Worm (Caenorhabditis elegans) whole organism, L3 larva: ENCODE measurements around the gene F36G3.1.

Experiments
- R02D3.7 ChIP-seq: fragments of 150-350 bp; optimal IDR thresholded peaks from 2 replicates; lab custom pipeline; 2014; ENCODE audit warnings: missing biosample characterization, missing genetic modification characterization
- ama-1 ChIP-seq: fragments of 150-350 bp; optimal IDR thresholded peaks from 2 replicates; lab custom pipeline; 2018
- ceh-16 ChIP-seq: sonication (generic microtip); optimal IDR thresholded peaks from 2 replicates; lab custom pipeline; 2017; ENCODE audit warnings: missing biosample characterization, missing genetic modification characterization
- ceh-28 ChIP-seq: fragments of 150-350 bp; optimal IDR thresholded peaks from 2 replicates; lab custom pipeline; 2014; ENCODE audit warnings: missing biosample characterization, missing genetic modification reagents, missing genetic modification characterization
- ceh-9 ChIP-seq: sonication (generic microtip); optimal IDR thresholded peaks from 2 replicates; lab custom pipeline; 2018; ENCODE audit warnings: missing biosample characterization, missing genetic modification characterization
- egl-27 ChIP-seq: sonication (generic microtip); optimal IDR thresholded peaks from 4 replicates; lab custom pipeline; 2017; ENCODE audit warnings: missing biosample characterization, missing genetic modification reagents, missing genetic modification characterization
- egl-5 ChIP-seq: fragments of 150-350 bp; optimal IDR thresholded peaks from 2 replicates; lab custom pipeline; 2017; ENCODE audit warnings: missing biosample characterization, missing genetic modification reagents, missing genetic modification characterization, inconsistent platforms
- elt-1 ChIP-seq: fragments of 150-350 bp; optimal IDR thresholded peaks from 2 replicates; lab custom pipeline; 2014; ENCODE audit warnings: missing biosample characterization, missing genetic modification characterization
- elt-2 ChIP-seq: sonication (generic microtip); optimal IDR thresholded peaks from 2 replicates; lab custom pipeline; 2016; ENCODE audit warnings: missing genetic modification reagents, mild to moderate bottlenecking, missing genetic modification characterization, missing compliant biosample characterization
- elt-3 ChIP-seq, 3 experiments: fragments of 150-350 bp in 1 of 3; sonication (generic microtip) in 2 of 3; optimal IDR thresholded peaks; 2 replicates in 2 of 3; 4 replicates in 1 of 3; lab custom pipeline; 2014 to 2017; ENCODE audit warnings: missing biosample characterization in 3 of 3, missing genetic modification characterization in 3 of 3
- eor-1 ChIP-seq, 2 experiments: fragments of 150-350 bp; optimal IDR thresholded peaks; 2 replicates each; lab custom pipeline; 2014 to 2018; ENCODE audit warnings: missing biosample characterization in 2 of 2, missing genetic modification characterization in 2 of 2
- fkh-10 ChIP-seq: sonication (generic microtip); optimal IDR thresholded peaks from 2 replicates; lab custom pipeline; 2017; ENCODE audit warnings: missing biosample characterization, missing genetic modification reagents, missing genetic modification characterization
- fkh-2 ChIP-seq: fragments of 150-350 bp; optimal IDR thresholded peaks from 2 replicates; lab custom pipeline; 2014; ENCODE audit warnings: missing biosample characterization, missing genetic modification reagents, missing genetic modification characterization
- fos-1 ChIP-seq: fragments of 150-350 bp; optimal IDR thresholded peaks from 2 replicates; lab custom pipeline; 2014; ENCODE audit warnings: missing biosample characterization, missing genetic modification characterization
- hmg-11 ChIP-seq: sonication (generic microtip); optimal IDR thresholded peaks from 2 replicates; lab custom pipeline; 2016; ENCODE audit warnings: missing genetic modification characterization, missing compliant biosample characterization
- jun-1 ChIP-seq: fragments of 150-350 bp; optimal IDR thresholded peaks from 2 replicates; lab custom pipeline; 2014; ENCODE audit warnings: missing biosample characterization, missing genetic modification reagents, missing genetic modification characterization
- lin-15B ChIP-seq: fragments of 150-350 bp; optimal IDR thresholded peaks from 2 replicates; lab custom pipeline; 2014; ENCODE audit warnings: missing biosample characterization, missing genetic modification characterization
- lin-39 ChIP-seq: fragments of 150-350 bp; optimal IDR thresholded peaks from 2 replicates; lab custom pipeline; 2018; ENCODE audit warnings: missing biosample characterization, missing genetic modification reagents, missing genetic modification characterization
- mdl-1 ChIP-seq: fragments of 150-350 bp; optimal IDR thresholded peaks from 2 replicates; lab custom pipeline; 2014; ENCODE audit warnings: missing biosample characterization, missing genetic modification characterization
- mml-1 ChIP-seq: fragments of 150-350 bp; sonication (generic microtip); optimal IDR thresholded peaks from 3 replicates; lab custom pipeline; 2014; ENCODE audit warnings: missing biosample characterization, missing genetic modification characterization
- nfya-1 ChIP-seq: sonication (generic microtip); optimal IDR thresholded peaks from 2 replicates; lab custom pipeline; 2017; ENCODE audit warnings: missing genetic modification characterization, mild to moderate bottlenecking, missing compliant biosample characterization, antibody characterized with exemption, moderate library complexity; ENCODE audit not compliant: insufficient read depth
- nhr-11 ChIP-seq: fragments of 150-350 bp; optimal IDR thresholded peaks from 2 replicates; lab custom pipeline; 2014; ENCODE audit warnings: missing biosample characterization, missing genetic modification characterization
- nhr-12 ChIP-seq: fragments of 150-350 bp; optimal IDR thresholded peaks from 2 replicates; lab custom pipeline; 2014; ENCODE audit warnings: missing biosample characterization, missing genetic modification characterization
- nhr-23 ChIP-seq: fragments of 150-350 bp; optimal IDR thresholded peaks from 2 replicates; lab custom pipeline; 2014; ENCODE audit warnings: missing biosample characterization, missing genetic modification reagents, missing genetic modification characterization
- nhr-237 ChIP-seq: fragments of 150-350 bp; optimal IDR thresholded peaks from 2 replicates; lab custom pipeline; 2014; ENCODE audit warnings: missing biosample characterization, missing genetic modification characterization
- nhr-25 ChIP-seq: sonication (generic microtip); optimal IDR thresholded peaks from 2 replicates; lab custom pipeline; 2017; ENCODE audit warnings: missing biosample characterization, missing genetic modification characterization
- nhr-28 ChIP-seq: fragments of 150-350 bp; optimal IDR thresholded peaks from 2 replicates; lab custom pipeline; 2014; ENCODE audit warnings: missing biosample characterization, missing genetic modification characterization
- nhr-67 ChIP-seq: fragments of 150-350 bp; optimal IDR thresholded peaks from 2 replicates; lab custom pipeline; 2014; ENCODE audit warnings: missing biosample characterization, missing genetic modification characterization
- pha-4 ChIP-seq: fragments of 150-350 bp; optimal IDR thresholded peaks from 2 replicates; lab custom pipeline; 2014; ENCODE audit warnings: missing biosample characterization, missing genetic modification reagents, missing genetic modification characterization
- pqm-1 ChIP-seq: fragments of 150-350 bp; optimal IDR thresholded peaks from 2 replicates; lab custom pipeline; 2017; ENCODE audit warnings: missing biosample characterization, missing genetic modification characterization, inconsistent platforms
- skn-1 ChIP-seq: fragments of 150-350 bp; optimal IDR thresholded peaks from 2 replicates; lab custom pipeline; 2014; ENCODE audit warnings: missing biosample characterization, missing genetic modification characterization
- snpc-4 ChIP-seq: fragments of 150-350 bp; optimal IDR thresholded peaks from 2 replicates; lab custom pipeline; 2014; ENCODE audit warnings: missing biosample characterization, missing genetic modification characterization
- tbx-2 ChIP-seq: sonication (generic microtip); optimal IDR thresholded peaks from 2 replicates; lab custom pipeline; 2016; ENCODE audit warnings: mild to moderate bottlenecking, missing genetic modification characterization, missing compliant biosample characterization
- unc-39 ChIP-seq: sonication (generic microtip); optimal IDR thresholded peaks from 4 replicates; lab custom pipeline; 2017; ENCODE audit warnings: missing biosample characterization, missing genetic modification characterization
- unc-62 ChIP-seq: fragments of 150-350 bp; sonication (generic microtip); optimal IDR thresholded peaks from 4 replicates; lab custom pipeline; 2014; ENCODE audit warnings: missing biosample characterization, missing genetic modification reagents, missing genetic modification characterization
- ztf-4 ChIP-seq: fragments of 150-350 bp; optimal IDR thresholded peaks from 2 replicates; lab custom pipeline; 2014; ENCODE audit warnings: missing biosample characterization, missing genetic modification characterization

F36G3.1 gene

ce11 chrX:9794173-9794572 is 5.2 kb upstream of the F36G3.1 start, which contains the start of gene F36G3.2:
Gene F36G3.2 (minus strand): TSS chrX:9794273.
- TF ChIP-seq nhr-67 (tag; lab: Kevin White, UChicago) (no peak), nhr-23 (tag; lab: Kevin White, UChicago) (no peak), ama-1 (lab: Kevin White, UChicago) (no peak), mdl-1 (tag; lab: Kevin White, UChicago) (no peak), fkh-2 (no peak), eor-1 (tag; optimal IDR thresholded peaks at IDR 0.05; lab: Kevin White, UChicago) (no peak), nhr-28 (tag; lab: Kevin White, UChicago) (no peak), unc-62 (no peak), nhr-11 (tag; lab: Kevin White, UChicago) (no peak), ceh-9 (tag; lab: Kevin White, UChicago) (no peak), egl-27 (tag; lab: Kevin White, UChicago) (no peak), fos-1 (no peak), elt-1 (tag; lab: Kevin White, UChicago) (no peak)

ce11 chrX:9785865-9786264 is 3.1 kb downstream of the F36G3.1 start:
- TF ChIP-seq eor-1 (tag; optimal IDR thresholded peaks at IDR 0.05; lab: Kevin White, UChicago) (no peak), elt-3 (tag; optimal IDR thresholded peaks at IDR 0.05; lab: Kevin White, UChicago) (no peak), fkh-10 (GFP tag; lab: Kevin White, UChicago) (no peak), nhr-23 (tag; lab: Kevin White, UChicago) (peak; percentile 64), unc-39 (no peak), hmg-11 (tag; lab: Kevin White, UChicago) (no peak), pha-4 (tag; lab: Kevin White, UChicago) (peak; percentile 15), nhr-25 (tag; lab: Kevin White, UChicago) (peak; percentile 33)

ce11 chrX:9782389-9782939 is 6.5 kb downstream of the F36G3.1 start:
- TF ChIP-seq pqm-1 (tag; lab: Kevin White, UChicago): peak; percentile 48
- TF ChIP-seq unc-62: no peak
- no peak for TF ChIP-seq ceh-9 (tag; lab: Kevin White, UChicago)
- TF ChIP-seq egl-5 (tag; lab: Kevin White, UChicago): no peak
- no peak for TF ChIP-seq mdl-1 (tag; lab: Kevin White, UChicago)
- no peak for TF ChIP-seq ceh-16
- peak; percentile 49 for TF ChIP-seq elt-2 (tag; lab: Kevin White, UChicago)

ce11 chrX:9777481-9777880 is 11.5 kb downstream of the F36G3.1 start, which contains the start of gene T09B9.5:
Gene T09B9.5 (plus strand): TSS chrX:9777781.
- no peak for TF ChIP-seq tbx-2 (tag; lab: Kevin White, UChicago)
- no peak for TF ChIP-seq jun-1

ce11 chrX:9774323-9774722 is 14.7 kb downstream of the F36G3.1 start, which contains the start of gene T09B9.4:
Gene T09B9.4 (minus strand): TSS chrX:9774352.
- TF ChIP-seq nhr-25 (tag; lab: Kevin White, UChicago) (peak; percentile 7), elt-2 (tag; lab: Kevin White, UChicago) (peak; percentile 66), fkh-2 (no peak), eor-1 (tag; optimal IDR thresholded peaks at IDR 0.05; lab: Kevin White, UChicago) (no peak), pha-4 (tag; lab: Kevin White, UChicago) (peak; percentile 48), snpc-4 (tag; lab: Kevin White, UChicago) (peak; percentile 15), jun-1 (no peak), egl-27 (tag; lab: Kevin White, UChicago) (no peak), elt-3 (tag; optimal IDR thresholded peaks at IDR 0.05; lab: Kevin White, UChicago) (no peak), unc-62 (no peak), nhr-11 (tag; lab: Kevin White, UChicago) (no peak), ceh-9 (tag; lab: Kevin White, UChicago) (no peak), unc-39 (no peak), ceh-28 (tag; lab: Kevin White, UChicago) (no peak), fos-1 (no peak), lin-15B (tag; lab: Kevin White, UChicago) (peak; percentile 56), fkh-10 (GFP tag; lab: Kevin White, UChicago) (no peak), hmg-11 (tag; lab: Kevin White, UChicago) (peak; percentile 64), ama-1 (lab: Kevin White, UChicago) (no peak), ceh-16 (no peak), mdl-1 (tag; lab: Kevin White, UChicago) (no peak), ztf-4 (tag; lab: Kevin White, UChicago) (no peak), skn-1 (no peak), lin-39 (tag; lab: Kevin White, UChicago) (peak; percentile 17), R02D3.7 (tag; lab: Kevin White, UChicago) (no peak), nhr-12 (no peak), nhr-237 (tag; lab: Kevin White, UChicago) (no peak), nhr-67 (tag; lab: Kevin White, UChicago) (no peak), mml-1 (tag; lab: Kevin White, UChicago) (no peak), nfya-1 (peak; percentile 42)
